Worm (Caenorhabditis elegans) whole organism, L2 larva: Measurements from ENCODE around the gene C45G9.10.

Experiments used
- C34F6.9 ChIP-seq: fragments of 150-350 bp; optimal IDR thresholded peaks from 2 replicates; lab custom pipeline; 2014; ENCODE audit warnings: missing biosample characterization, missing genetic modification characterization
- F13H6.1 ChIP-seq: sonication (generic microtip); optimal IDR thresholded peaks from 2 replicates; lab custom pipeline; 2016; ENCODE audit warnings: missing genetic modification characterization, missing compliant biosample characterization
- R02D3.7 ChIP-seq: fragments of 150-350 bp; optimal IDR thresholded peaks from 2 replicates; lab custom pipeline; 2014; ENCODE audit warnings: missing biosample characterization, missing genetic modification characterization
- Y55F3AM.14 ChIP-seq: fragments of 200-800 bp; sonication (Bioruptor generic); optimal IDR thresholded peaks from 2 replicates; lab custom pipeline; 2018; ENCODE audit warnings: mild to moderate bottlenecking, missing genetic modification characterization, missing compliant biosample characterization
- ZK546.5 ChIP-seq: sonication (generic microtip); optimal IDR thresholded peaks from 2 replicates; lab custom pipeline; 2017; ENCODE audit warnings: missing biosample characterization, missing genetic modification characterization
- alr-1 ChIP-seq: fragments of 150-350 bp; optimal IDR thresholded peaks from 2 replicates; lab custom pipeline; 2014; ENCODE audit warnings: missing biosample characterization, missing genetic modification characterization
- ama-1 ChIP-seq: fragments of 150-350 bp; optimal IDR thresholded peaks from 2 replicates; lab custom pipeline; 2018; ENCODE audit warnings: inconsistent platforms
- blmp-1 ChIP-seq: sonication (generic microtip); optimal IDR thresholded peaks from 2 replicates; lab custom pipeline; 2017; ENCODE audit warnings: missing genetic modification characterization, mild to moderate bottlenecking, missing compliant biosample characterization, antibody characterized with exemption, moderate library complexity; ENCODE audit not compliant: insufficient read depth
- ceh-16 ChIP-seq: fragments of 150-350 bp; optimal IDR thresholded peaks from 2 replicates; lab custom pipeline; 2014; ENCODE audit warnings: missing biosample characterization, missing genetic modification characterization
- ceh-82 ChIP-seq: fragments of 150-350 bp; optimal IDR thresholded peaks from 2 replicates; lab custom pipeline; 2014; ENCODE audit warnings: missing biosample characterization, missing genetic modification characterization
- crh-2 ChIP-seq: sonication (generic microtip); optimal IDR thresholded peaks from 2 replicates; lab custom pipeline; 2017; ENCODE audit warnings: missing biosample characterization, missing genetic modification characterization
- dmd-4 ChIP-seq: sonication (generic microtip); optimal IDR thresholded peaks from 2 replicates; lab custom pipeline; 2017; ENCODE audit warnings: missing biosample characterization, missing genetic modification characterization
- egl-27 ChIP-seq: sonication (generic microtip); optimal IDR thresholded peaks from 3 replicates; lab custom pipeline; 2017; ENCODE audit warnings: missing biosample characterization, missing genetic modification reagents, missing genetic modification characterization
- elt-1 ChIP-seq: fragments of 150-350 bp; optimal IDR thresholded peaks from 2 replicates; lab custom pipeline; 2014; ENCODE audit warnings: missing biosample characterization, missing genetic modification characterization
- elt-3 ChIP-seq: sonication (generic microtip); optimal IDR thresholded peaks from 2 replicates; lab custom pipeline; 2017; ENCODE audit warnings: missing biosample characterization, missing genetic modification characterization
- fos-1 ChIP-seq: fragments of 150-350 bp; optimal IDR thresholded peaks from 2 replicates; lab custom pipeline; 2014; ENCODE audit warnings: missing biosample characterization, missing genetic modification characterization
- gmeb-1 ChIP-seq: fragments of 150-350 bp; optimal IDR thresholded peaks from 2 replicates; lab custom pipeline; 2014; ENCODE audit warnings: missing biosample characterization, missing genetic modification characterization
- lin-13 ChIP-seq: fragments of 150-350 bp; optimal IDR thresholded peaks from 2 replicates; lab custom pipeline; 2014; ENCODE audit warnings: missing biosample characterization, missing genetic modification reagents, missing genetic modification characterization
- lin-39 ChIP-seq: fragments of 150-350 bp; optimal IDR thresholded peaks from 2 replicates; lab custom pipeline; 2014; ENCODE audit warnings: missing biosample characterization, missing genetic modification reagents, missing genetic modification characterization
- lsy-2 ChIP-seq, 2 experiments: fragments of 150-350 bp in 1 of 2; sonication (generic microtip) in 1 of 2; optimal IDR thresholded peaks; 2 replicates each; lab custom pipeline; 2014 to 2017; ENCODE audit warnings: missing biosample characterization in 2 of 2, missing genetic modification characterization in 2 of 2
- mbf-1 ChIP-seq: sonication (generic microtip); optimal IDR thresholded peaks from 2 replicates; lab custom pipeline; 2017; ENCODE audit warnings: missing biosample characterization, missing genetic modification characterization
- mdl-1 ChIP-seq, 2 experiments: fragments of 150-350 bp in 1 of 2; sonication (generic microtip) in 1 of 2; optimal IDR thresholded peaks; 2 replicates each; lab custom pipeline; 2017; ENCODE audit warnings: missing biosample characterization in 2 of 2, missing genetic modification characterization in 2 of 2
- nhr-10 ChIP-seq: sonication (generic microtip); optimal IDR thresholded peaks from 2 replicates; lab custom pipeline; 2017; ENCODE audit warnings: missing biosample characterization, missing genetic modification characterization
- nhr-129 ChIP-seq: fragments of 150-350 bp; optimal IDR thresholded peaks from 2 replicates; lab custom pipeline; 2014; ENCODE audit warnings: missing biosample characterization, missing genetic modification characterization
- nhr-21 ChIP-seq: fragments of 150-350 bp; optimal IDR thresholded peaks from 2 replicates; lab custom pipeline; 2014; ENCODE audit warnings: missing biosample characterization, missing genetic modification characterization
- nhr-23 ChIP-seq: fragments of 150-350 bp; optimal IDR thresholded peaks from 2 replicates; lab custom pipeline; 2014; ENCODE audit warnings: missing biosample characterization, missing genetic modification reagents, missing genetic modification characterization
- nhr-237 ChIP-seq: fragments of 150-350 bp; optimal IDR thresholded peaks from 2 replicates; lab custom pipeline; 2014; ENCODE audit warnings: missing biosample characterization, missing genetic modification characterization
- nhr-25 ChIP-seq: fragments of 150-350 bp; sonication (generic microtip); optimal IDR thresholded peaks from 3 replicates; lab custom pipeline; 2014; ENCODE audit warnings: missing biosample characterization, missing genetic modification characterization
- nhr-6 ChIP-seq: fragments of 150-350 bp; optimal IDR thresholded peaks from 2 replicates; lab custom pipeline; 2014; ENCODE audit warnings: missing biosample characterization, missing genetic modification characterization
- nhr-77 ChIP-seq: fragments of 150-350 bp; optimal IDR thresholded peaks from 2 replicates; lab custom pipeline; 2014; ENCODE audit warnings: missing biosample characterization, missing genetic modification characterization
- sem-4 ChIP-seq: fragments of 150-350 bp; optimal IDR thresholded peaks from 2 replicates; lab custom pipeline; 2014; ENCODE audit warnings: missing biosample characterization, missing genetic modification reagents, missing genetic modification characterization
- sma-9 ChIP-seq, 2 experiments: fragments of 150-350 bp in 1 of 2; sonication (generic microtip) in 1 of 2; optimal IDR thresholded peaks; 2 replicates each; lab custom pipeline; 2014 to 2016; ENCODE audit warnings: missing genetic modification characterization in 2 of 2, mild to moderate bottlenecking in 1 of 2, missing biosample characterization in 1 of 2, missing compliant biosample characterization in 1 of 2, missing genetic modification reagents in 1 of 2, moderate library complexity in 1 of 2
- snpc-4 ChIP-seq: fragments of 150-350 bp; optimal IDR thresholded peaks from 2 replicates; lab custom pipeline; 2014; ENCODE audit warnings: missing biosample characterization, missing genetic modification characterization
- unc-39 ChIP-seq: fragments of 150-350 bp; optimal IDR thresholded peaks from 2 replicates; lab custom pipeline; 2014; ENCODE audit warnings: missing biosample characterization, missing genetic modification characterization
- unc-55 ChIP-seq: fragments of 150-350 bp; sonication (generic microtip); optimal IDR thresholded peaks from 3 replicates; lab custom pipeline; 2014; ENCODE audit warnings: missing biosample characterization, missing genetic modification reagents, missing genetic modification characterization
- zag-1 ChIP-seq: fragments of 150-350 bp; optimal IDR thresholded peaks from 2 replicates; lab custom pipeline; 2014; ENCODE audit warnings: missing biosample characterization, missing genetic modification characterization
- ztf-1 ChIP-seq: fragments of 200-800 bp; sonication (Bioruptor generic); conservative IDR thresholded peaks from 2 replicates; pipeline ENCODE4 v1.3.6; 2022; ENCODE audit warnings: missing genetic modification characterization, missing compliant biosample characterization
- ztf-11 ChIP-seq: sonication (generic microtip); optimal IDR thresholded peaks from 2 replicates; lab custom pipeline; 2017; ENCODE audit warnings: missing biosample characterization, missing genetic modification characterization

Gene C45G9.10

ce11 chrIII:5047175-5047574 is 14.5 kb downstream of the C45G9.10 start, which contains the start of gene txbp-3:
txbp-3 (minus strand) TSS chrIII:5047459.
- TF ChIP-seq R02D3.7 (tag; lab: Kevin White, UChicago) (no peak), nhr-129 (tag; lab: Kevin White, UChicago) (peak; percentile 28), nhr-77 (tag; lab: Kevin White, UChicago) (no peak), sma-9 (GFP tag; optimal IDR thresholded peaks at IDR 0.05; lab: Kevin White, UChicago) (peak; percentile 41), sma-9 (tag; optimal IDR thresholded peaks at IDR 0.05; lab: Kevin White, UChicago) (no peak), nhr-237 (tag; lab: Kevin White, UChicago) (no peak), egl-27 (tag; lab: Kevin White, UChicago) (no peak), nhr-10 (tag; lab: Kevin White, UChicago) (no peak), gmeb-1 (tag; lab: Kevin White, UChicago) (peak; percentile 3), unc-55 (GFP tag; lab: Kevin White, UChicago) (peak; percentile 74), lin-13 (GFP tag; lab: Kevin White, UChicago) (peak; percentile 60), lsy-2 (tag; optimal IDR thresholded peaks at IDR 0.05; lab: Kevin White, UChicago) (peak in 1 of 2 experiments; percentile 52), Y55F3AM.14 (GFP tag; lab: Kevin White, UChicago) (no peak), ceh-16 (tag; lab: Kevin White, UChicago) (peak; percentile 40), ZK546.5 (tag; lab: Kevin White, UChicago) (no peak), ama-1 (lab: Kevin White, UChicago) (no peak), fos-1 (tag; lab: Kevin White, UChicago) (peak; percentile 99), C34F6.9 (tag; lab: Kevin White, UChicago) (peak; percentile 71), crh-2 (tag; lab: Kevin White, UChicago) (peak; percentile 70), mbf-1 (no peak), unc-39 (tag; lab: Kevin White, UChicago) (no peak), elt-1 (tag; lab: Kevin White, UChicago) (no peak), nhr-25 (tag; lab: Kevin White, UChicago) (peak; percentile 79), blmp-1 (no peak), lin-39 (tag; lab: Kevin White, UChicago) (no peak), dmd-4 (tag; lab: Kevin White, UChicago) (no peak), snpc-4 (tag; lab: Kevin White, UChicago) (peak; percentile 5), nhr-23 (tag; lab: Kevin White, UChicago) (no peak), nhr-21 (tag; lab: Kevin White, UChicago) (no peak), elt-3 (tag; lab: Kevin White, UChicago) (no peak), sem-4 (tag; lab: Kevin White, UChicago) (peak; percentile 17), alr-1 (no peak), mdl-1 (tag; optimal IDR thresholded peaks at IDR 0.05; lab: Kevin White, UChicago) (no peak), F13H6.1 (tag; lab: Kevin White, UChicago) (peak; percentile 36), ztf-1 (GFP tag; lab: Robert Waterston, UW) (no peak), zag-1 (tag; lab: Kevin White, UChicago) (no peak)

- TF ChIP-seq lin-13 (GFP tag; lab: Kevin White, UChicago) (no peak), C34F6.9 (tag; lab: Kevin White, UChicago) (no peak), nhr-23 (tag; lab: Kevin White, UChicago) (no peak), ZK546.5 (tag; lab: Kevin White, UChicago) (no peak), ztf-11 (tag; lab: Kevin White, UChicago) (no peak), nhr-6 (tag; lab: Kevin White, UChicago) (no peak), ceh-16 (tag; lab: Kevin White, UChicago) (no peak)
Measured at ce11 chrIII:5044709-5045108, 17.0 kb downstream of the C45G9.10 start, which contains the start of gene C45G9.14. C45G9.14 (plus strand) TSS chrIII:5045009.

ce11 chrIII:5042112-5042511 is 19.6 kb downstream of the C45G9.10 start, which contains the start of gene nlp-43:
nlp-43 (plus strand) TSS chrIII:5042412.
- TF ChIP-seq C34F6.9 (tag; lab: Kevin White, UChicago) (no peak), lin-13 (GFP tag; lab: Kevin White, UChicago) (no peak), ceh-82 (tag; lab: Kevin White, UChicago) (no peak)
